Worm (Caenorhabditis elegans) whole organism, L2 larva: ENCODE measurements around the gene str-156.

ENCODE experiments used
- C34F6.9 ChIP-seq: fragments of 150-350 bp; optimal IDR thresholded peaks from 2 replicates; lab custom pipeline; 2014; ENCODE audit warnings: missing biosample characterization, missing genetic modification characterization
- F13H6.1 ChIP-seq: sonication (generic microtip); optimal IDR thresholded peaks from 2 replicates; lab custom pipeline; 2016; ENCODE audit warnings: missing genetic modification characterization, missing compliant biosample characterization
- R02D3.7 ChIP-seq: fragments of 150-350 bp; optimal IDR thresholded peaks from 2 replicates; lab custom pipeline; 2014; ENCODE audit warnings: missing biosample characterization, missing genetic modification characterization
- ZK546.5 ChIP-seq: sonication (generic microtip); optimal IDR thresholded peaks from 2 replicates; lab custom pipeline; 2017; ENCODE audit warnings: missing biosample characterization, missing genetic modification characterization
- alr-1 ChIP-seq: fragments of 150-350 bp; optimal IDR thresholded peaks from 2 replicates; lab custom pipeline; 2014; ENCODE audit warnings: missing biosample characterization, missing genetic modification characterization
- aly-2 ChIP-seq: fragments of 150-350 bp; optimal IDR thresholded peaks from 2 replicates; lab custom pipeline; 2014; ENCODE audit warnings: missing biosample characterization, missing genetic modification characterization
- ama-1 ChIP-seq: fragments of 150-350 bp; optimal IDR thresholded peaks from 2 replicates; lab custom pipeline; 2018; ENCODE audit warnings: inconsistent platforms
- ceh-16 ChIP-seq: fragments of 150-350 bp; optimal IDR thresholded peaks from 2 replicates; lab custom pipeline; 2014; ENCODE audit warnings: missing biosample characterization, missing genetic modification characterization
- ceh-82 ChIP-seq: fragments of 150-350 bp; optimal IDR thresholded peaks from 2 replicates; lab custom pipeline; 2014; ENCODE audit warnings: missing biosample characterization, missing genetic modification characterization
- dmd-4 ChIP-seq: sonication (generic microtip); optimal IDR thresholded peaks from 2 replicates; lab custom pipeline; 2017; ENCODE audit warnings: missing biosample characterization, missing genetic modification characterization
- egl-27 ChIP-seq: sonication (generic microtip); optimal IDR thresholded peaks from 3 replicates; lab custom pipeline; 2017; ENCODE audit warnings: missing biosample characterization, missing genetic modification reagents, missing genetic modification characterization
- fos-1 ChIP-seq: fragments of 150-350 bp; optimal IDR thresholded peaks from 2 replicates; lab custom pipeline; 2014; ENCODE audit warnings: missing biosample characterization, missing genetic modification characterization
- gmeb-1 ChIP-seq: fragments of 150-350 bp; optimal IDR thresholded peaks from 2 replicates; lab custom pipeline; 2014; ENCODE audit warnings: missing biosample characterization, missing genetic modification characterization
- lin-11 ChIP-seq: fragments of 150-350 bp; sonication (generic microtip); optimal IDR thresholded peaks from 2 replicates; lab custom pipeline; 2014; ENCODE audit warnings: missing biosample characterization, missing genetic modification characterization, inconsistent platforms, mixed read lengths
- lin-13 ChIP-seq: fragments of 150-350 bp; optimal IDR thresholded peaks from 2 replicates; lab custom pipeline; 2014; ENCODE audit warnings: missing biosample characterization, missing genetic modification reagents, missing genetic modification characterization
- lin-39 ChIP-seq: fragments of 150-350 bp; optimal IDR thresholded peaks from 2 replicates; lab custom pipeline; 2014; ENCODE audit warnings: missing biosample characterization, missing genetic modification reagents, missing genetic modification characterization
- mab-5 ChIP-seq: fragments of 150-350 bp; optimal IDR thresholded peaks from 2 replicates; lab custom pipeline; 2014; ENCODE audit warnings: missing biosample characterization, missing genetic modification characterization
- mbf-1 ChIP-seq: sonication (generic microtip); optimal IDR thresholded peaks from 2 replicates; lab custom pipeline; 2017; ENCODE audit warnings: missing biosample characterization, missing genetic modification characterization
- mdl-1 ChIP-seq, 2 experiments: fragments of 150-350 bp in 1 of 2; sonication (generic microtip) in 1 of 2; optimal IDR thresholded peaks; 2 replicates each; lab custom pipeline; 2017; ENCODE audit warnings: missing biosample characterization in 2 of 2, missing genetic modification characterization in 2 of 2
- nhr-10 ChIP-seq: sonication (generic microtip); optimal IDR thresholded peaks from 2 replicates; lab custom pipeline; 2017; ENCODE audit warnings: missing biosample characterization, missing genetic modification characterization
- nhr-11 ChIP-seq: fragments of 150-350 bp; optimal IDR thresholded peaks from 2 replicates; lab custom pipeline; 2014; ENCODE audit warnings: missing biosample characterization, missing genetic modification characterization
- nhr-12 ChIP-seq: fragments of 150-350 bp; optimal IDR thresholded peaks from 2 replicates; lab custom pipeline; 2014; ENCODE audit warnings: missing biosample characterization, missing genetic modification characterization
- nhr-21 ChIP-seq: fragments of 150-350 bp; optimal IDR thresholded peaks from 2 replicates; lab custom pipeline; 2014; ENCODE audit warnings: missing biosample characterization, missing genetic modification characterization
- nhr-237 ChIP-seq: fragments of 150-350 bp; optimal IDR thresholded peaks from 2 replicates; lab custom pipeline; 2014; ENCODE audit warnings: missing biosample characterization, missing genetic modification characterization
- nhr-25 ChIP-seq: fragments of 150-350 bp; sonication (generic microtip); optimal IDR thresholded peaks from 3 replicates; lab custom pipeline; 2014; ENCODE audit warnings: missing biosample characterization, missing genetic modification characterization
- nhr-6 ChIP-seq: fragments of 150-350 bp; optimal IDR thresholded peaks from 2 replicates; lab custom pipeline; 2014; ENCODE audit warnings: missing biosample characterization, missing genetic modification characterization
- nhr-77 ChIP-seq: fragments of 150-350 bp; optimal IDR thresholded peaks from 2 replicates; lab custom pipeline; 2014; ENCODE audit warnings: missing biosample characterization, missing genetic modification characterization
- peb-1 ChIP-seq: fragments of 150-350 bp; optimal IDR thresholded peaks from 2 replicates; lab custom pipeline; 2014; ENCODE audit warnings: missing biosample characterization, missing genetic modification characterization
- sem-4 ChIP-seq: fragments of 150-350 bp; optimal IDR thresholded peaks from 2 replicates; lab custom pipeline; 2014; ENCODE audit warnings: missing biosample characterization, missing genetic modification reagents, missing genetic modification characterization
- skn-1 ChIP-seq: sonication (generic microtip); optimal IDR thresholded peaks from 2 replicates; lab custom pipeline; 2017; ENCODE audit warnings: missing biosample characterization, missing genetic modification characterization
- sma-3 ChIP-seq: sonication (generic microtip); optimal IDR thresholded peaks from 2 replicates; lab custom pipeline; 2016; ENCODE audit warnings: missing genetic modification reagents, missing genetic modification characterization, missing compliant biosample characterization
- sma-9 ChIP-seq, 2 experiments: fragments of 150-350 bp in 1 of 2; sonication (generic microtip) in 1 of 2; optimal IDR thresholded peaks; 2 replicates each; lab custom pipeline; 2014 to 2016; ENCODE audit warnings: missing genetic modification characterization in 2 of 2, mild to moderate bottlenecking in 1 of 2, missing biosample characterization in 1 of 2, missing compliant biosample characterization in 1 of 2, missing genetic modification reagents in 1 of 2, moderate library complexity in 1 of 2
- snpc-4 ChIP-seq: fragments of 150-350 bp; optimal IDR thresholded peaks from 2 replicates; lab custom pipeline; 2014; ENCODE audit warnings: missing biosample characterization, missing genetic modification characterization
- unc-39 ChIP-seq: fragments of 150-350 bp; optimal IDR thresholded peaks from 2 replicates; lab custom pipeline; 2014; ENCODE audit warnings: missing biosample characterization, missing genetic modification characterization
- unc-55 ChIP-seq: fragments of 150-350 bp; sonication (generic microtip); optimal IDR thresholded peaks from 3 replicates; lab custom pipeline; 2014; ENCODE audit warnings: missing biosample characterization, missing genetic modification reagents, missing genetic modification characterization
- unc-62 ChIP-seq: fragments of 150-350 bp; optimal IDR thresholded peaks from 2 replicates; lab custom pipeline; 2014; ENCODE audit warnings: missing biosample characterization, missing genetic modification reagents, missing genetic modification characterization
- ztf-1 ChIP-seq: fragments of 200-800 bp; sonication (Bioruptor generic); conservative IDR thresholded peaks from 2 replicates; pipeline ENCODE4 v1.3.6; 2022; ENCODE audit warnings: missing genetic modification characterization, missing compliant biosample characterization
- ztf-11 ChIP-seq: sonication (generic microtip); optimal IDR thresholded peaks from 2 replicates; lab custom pipeline; 2017; ENCODE audit warnings: missing biosample characterization, missing genetic modification characterization

str-156 gene

ce11 chrIV:4883984-4884383 lies 29.2 kb upstream of the str-156 start, which contains the start of gene str-166:
str-166 (plus strand) TSS chrIV:4884284.
- TF ChIP-seq R02D3.7 (tag; lab: Kevin White, UChicago), result no peak
- TF ChIP-seq unc-39 (tag; lab: Kevin White, UChicago), result no peak
- no peak for TF ChIP-seq nhr-11
- TF ChIP-seq mdl-1 (tag; optimal IDR thresholded peaks at IDR 0.05; lab: Kevin White, UChicago), result no peak
- no peak for TF ChIP-seq C34F6.9 (tag; lab: Kevin White, UChicago)
- TF ChIP-seq snpc-4, result no peak
- TF ChIP-seq ceh-16 (tag; lab: Kevin White, UChicago), result no peak
- no peak for TF ChIP-seq lin-39 (tag; lab: Kevin White, UChicago)
- TF ChIP-seq nhr-25, result no peak

- no peak for TF ChIP-seq F13H6.1 (tag; lab: Kevin White, UChicago)
- TF ChIP-seq egl-27, result no peak
- no peak for TF ChIP-seq ztf-1
- TF ChIP-seq dmd-4 (tag; lab: Kevin White, UChicago), result no peak
- no peak for TF ChIP-seq lin-39 (tag; lab: Kevin White, UChicago)
- TF ChIP-seq ceh-82, result no peak
- no peak for TF ChIP-seq ceh-16 (tag; lab: Kevin White, UChicago)
- TF ChIP-seq lin-11 (tag; lab: Kevin White, UChicago), result no peak
- no peak for TF ChIP-seq C34F6.9 (tag; lab: Kevin White, UChicago)
- TF ChIP-seq ztf-11 (tag; lab: Kevin White, UChicago), result no peak
Measured at ce11 chrIV:4885435-4885834, 27.8 kb upstream of the str-156 start.

ce11 chrIV:4887258-4887657 lies 25.9 kb upstream of the str-156 start, which contains the start of gene T08B6.1:
T08B6.1 (minus strand) TSS chrIV:4887358.
- TF ChIP-seq gmeb-1 (tag; lab: Kevin White, UChicago), result no peak
- no peak for TF ChIP-seq peb-1 (tag; lab: Kevin White, UChicago)
- no peak for TF ChIP-seq ama-1
- TF ChIP-seq ZK546.5 (tag; lab: Kevin White, UChicago), result no peak
- no peak for TF ChIP-seq unc-39 (tag; lab: Kevin White, UChicago)
- TF ChIP-seq alr-1 (tag; lab: Kevin White, UChicago), result no peak
- TF ChIP-seq nhr-77, result no peak
- no peak for TF ChIP-seq nhr-21 (tag; lab: Kevin White, UChicago)
- no peak for TF ChIP-seq F13H6.1 (tag; lab: Kevin White, UChicago)
- TF ChIP-seq nhr-237 (tag; lab: Kevin White, UChicago), result no peak

- TF ChIP-seq nhr-6 (tag; lab: Kevin White, UChicago) (no peak), ama-1 (no peak), nhr-21 (tag; lab: Kevin White, UChicago) (no peak), fos-1 (no peak), ceh-16 (tag; lab: Kevin White, UChicago) (no peak), skn-1 (tag; lab: Kevin White, UChicago) (no peak), mab-5 (tag; lab: Kevin White, UChicago) (no peak), sma-3 (GFP tag; lab: Kevin White, UChicago) (no peak), peb-1 (tag; lab: Kevin White, UChicago) (no peak), ZK546.5 (tag; lab: Kevin White, UChicago) (no peak), unc-55 (no peak), ceh-82 (no peak), sma-9 (GFP tag; optimal IDR thresholded peaks at IDR 0.05; lab: Kevin White, UChicago) (no peak), sma-9 (tag; optimal IDR thresholded peaks at IDR 0.05; lab: Kevin White, UChicago) (no peak), R02D3.7 (tag; lab: Kevin White, UChicago) (no peak), nhr-12 (tag; lab: Kevin White, UChicago) (no peak), aly-2 (tag; lab: Kevin White, UChicago) (no peak), unc-62 (no peak)
Measured at ce11 chrIV:4889613-4890012, 23.6 kb upstream of the str-156 start, which contains the start of gene sgnh-1. sgnh-1 (plus strand) TSS chrIV:4889913.

ce11 chrIV:4890543-4890942 lies 22.6 kb upstream of the str-156 start, which contains the start of gene T08B6.9:
T08B6.9 (plus strand) TSS chrIV:4890843.
- TF ChIP-seq unc-62, result no peak
- TF ChIP-seq sem-4 (tag; lab: Kevin White, UChicago), result no peak
- TF ChIP-seq lin-11 (tag; lab: Kevin White, UChicago), result no peak
- no peak for TF ChIP-seq fos-1
- no peak for TF ChIP-seq nhr-237 (tag; lab: Kevin White, UChicago)
- TF ChIP-seq nhr-25, result no peak
- no peak for TF ChIP-seq skn-1 (tag; lab: Kevin White, UChicago)
- no peak for TF ChIP-seq nhr-10 (tag; lab: Kevin White, UChicago)
- TF ChIP-seq lin-13, result no peak
- no peak for TF ChIP-seq snpc-4
- no peak for TF ChIP-seq unc-55
- no peak for TF ChIP-seq mbf-1 (tag; lab: Kevin White, UChicago)
- TF ChIP-seq nhr-11, result no peak
- no peak for TF ChIP-seq sma-3 (GFP tag; lab: Kevin White, UChicago)
- no peak for TF ChIP-seq ztf-1
- no peak for TF ChIP-seq ceh-16 (tag; lab: Kevin White, UChicago)
- no peak for TF ChIP-seq F13H6.1 (tag; lab: Kevin White, UChicago)
